Fruit fly (Drosophila melanogaster) whole organism, wandering third instar larva: Measurements from ENCODE around the gene Zmynd10.

Source experiments
- CG32264 ChIP-seq: fragments of 200-800 bp; sonication (Bioruptor generic); optimal IDR thresholded peaks from 2 replicates; lab custom pipeline; 2016; ENCODE audit warnings: missing biosample characterization, missing genetic modification characterization
- CG9705 ChIP-seq: fragments of 200-800 bp; sonication (Bioruptor generic); optimal IDR thresholded peaks from 2 replicates; lab custom pipeline; 2018; ENCODE audit warnings: missing biosample characterization, mild to moderate bottlenecking, missing genetic modification characterization
- CrebA ChIP-seq: fragments of 200-800 bp; sonication (Bioruptor generic); optimal IDR thresholded peaks from 2 replicates; lab custom pipeline; 2016; ENCODE audit warnings: missing biosample characterization, mild to moderate bottlenecking, missing genetic modification characterization, borderline replicate concordance
- Dfd ChIP-seq: fragments of >200 bp; optimal IDR thresholded peaks from 2 replicates; lab custom pipeline; 2017; ENCODE audit warnings: missing biosample characterization, missing genetic modification characterization
- Dif ChIP-seq: fragments of 200-275, 200-300 bp; sonication (Bioruptor generic); optimal IDR thresholded peaks from 2 replicates; lab custom pipeline; 2018; ENCODE audit warnings: missing biosample characterization, missing genetic modification characterization; ENCODE audit not compliant: partially characterized antibody
- GATAd ChIP-seq: sonication (Bioruptor generic); optimal IDR thresholded peaks from 2 replicates; lab custom pipeline; 2016; ENCODE audit warnings: missing biosample characterization, missing genetic modification characterization
- HLH106 ChIP-seq: fragments of 200-800 bp; optimal IDR thresholded peaks from 3 replicates; lab custom pipeline; 2019; ENCODE audit warnings: missing biosample characterization, mild to moderate bottlenecking, missing genetic modification characterization, moderate library complexity
- Hnf4 ChIP-seq: fragments of 200-800 bp; sonication (Bioruptor generic); optimal IDR thresholded peaks from 2 replicates; lab custom pipeline; 2016; ENCODE audit warnings: missing biosample characterization, mild to moderate bottlenecking, missing genetic modification characterization
- Hr83 ChIP-seq: fragments of 200-300 bp; sonication (Bioruptor generic); optimal IDR thresholded peaks from 2 replicates; lab custom pipeline; 2016; ENCODE audit warnings: missing biosample characterization, mild to moderate bottlenecking, missing genetic modification characterization, moderate library complexity; ENCODE audit not compliant: poor library complexity, severe bottlenecking
- Jra ChIP-seq: sonication (Bioruptor generic); optimal IDR thresholded peaks from 2 replicates; lab custom pipeline; 2016; ENCODE audit warnings: missing biosample characterization, missing genetic modification characterization
- Mio ChIP-seq: sonication (Bioruptor generic); optimal IDR thresholded peaks from 2 replicates; lab custom pipeline; 2016; ENCODE audit warnings: missing biosample characterization, missing genetic modification characterization
- Myc ChIP-seq: fragments of >200 bp; optimal IDR thresholded peaks from 2 replicates; lab custom pipeline; 2017
- N ChIP-seq: fragments of >200 bp; optimal IDR thresholded peaks from 2 replicates; lab custom pipeline; 2018; ENCODE audit warnings: missing biosample characterization, missing external identifiers, missing genetic modification characterization
- Rel ChIP-seq, 2 experiments: fragments of 200-800 bp; sonication (Bioruptor generic) in 1 of 2; optimal IDR thresholded peaks; 2 replicates in 1 of 2; 3 replicates in 1 of 2; lab custom pipeline; 2016 to 2019; ENCODE audit warnings: mild to moderate bottlenecking in 2 of 2, missing biosample characterization in 2 of 2, missing genetic modification characterization in 2 of 2, moderate library complexity in 1 of 2
- Sp1 ChIP-seq: fragments of 200-800 bp; sonication (Bioruptor generic); optimal IDR thresholded peaks from 3 replicates; lab custom pipeline; 2019; ENCODE audit warnings: missing biosample characterization, mild to moderate bottlenecking, missing genetic modification characterization, moderate library complexity
- Vsx2 ChIP-seq: fragments of 200-300, 225-300 bp; sonication (Bioruptor generic); optimal IDR thresholded peaks from 2 replicates; lab custom pipeline; 2018; ENCODE audit warnings: missing biosample characterization, missing genetic modification characterization; ENCODE audit not compliant: partially characterized antibody
- dl ChIP-seq, 2 experiments: fragments of 175-275, 200-275 bp in 1 of 2; fragments of 200-275 bp in 1 of 2; sonication (Bioruptor generic); optimal IDR thresholded peaks; lab custom pipeline; 2018; ENCODE audit warnings: mild to moderate bottlenecking in 2 of 2, missing biosample characterization in 2 of 2, missing genetic modification characterization in 2 of 2, moderate library complexity in 2 of 2; ENCODE audit not compliant: partially characterized antibody in 2 of 2, insufficient read depth in 1 of 2
- dmrt93B ChIP-seq: fragments of 200-800 bp; sonication (Bioruptor generic); optimal IDR thresholded peaks from 2 replicates; lab custom pipeline; 2018; ENCODE audit warnings: missing biosample characterization, mild to moderate bottlenecking, missing genetic modification characterization
- dsf ChIP-seq: sonication (Bioruptor generic); optimal IDR thresholded peaks from 2 replicates; lab custom pipeline; 2016; ENCODE audit warnings: missing biosample characterization, missing genetic modification characterization, borderline replicate concordance
- ey ChIP-seq: fragments of 200-800 bp; sonication (Bioruptor generic); optimal IDR thresholded peaks from 2 replicates; lab custom pipeline; 2016; ENCODE audit warnings: missing biosample characterization, missing genetic modification characterization
- foxo ChIP-seq, 2 experiments: fragments of 200-800 bp; sonication (Bioruptor generic); optimal IDR thresholded peaks; 2 replicates in 1 of 2; 3 replicates in 1 of 2; lab custom pipeline; 2016 to 2017; ENCODE audit warnings: missing biosample characterization in 2 of 2, missing genetic modification characterization in 2 of 2
- fru ChIP-seq: fragments of 200-800 bp; sonication (Bioruptor generic); optimal IDR thresholded peaks from 3 replicates; lab custom pipeline; 2016; ENCODE audit warnings: missing biosample characterization, mild to moderate bottlenecking, missing genetic modification characterization
- h ChIP-seq: fragments of 200-800 bp; sonication (Bioruptor generic); optimal IDR thresholded peaks from 3 replicates; lab custom pipeline; 2016; ENCODE audit warnings: missing biosample characterization, mild to moderate bottlenecking, missing genetic modification characterization
- jim ChIP-seq: fragments of 175-275, 200-325 bp; sonication (Bioruptor generic); optimal IDR thresholded peaks from 2 replicates; lab custom pipeline; 2016; ENCODE audit warnings: missing biosample characterization, mild to moderate bottlenecking, missing genetic modification characterization
- lola ChIP-seq: fragments of >200 bp; optimal IDR thresholded peaks from 2 replicates; lab custom pipeline; 2017; ENCODE audit warnings: missing biosample characterization, missing genetic modification characterization
- psq ChIP-seq: fragments of 200-800 bp; sonication (Bioruptor generic); optimal IDR thresholded peaks from 3 replicates; lab custom pipeline; 2017; ENCODE audit warnings: missing biosample characterization, mild to moderate bottlenecking, missing genetic modification characterization, moderate library complexity
- rgr ChIP-seq: fragments of 200-800 bp; sonication (Bioruptor generic); optimal IDR thresholded peaks from 3 replicates; lab custom pipeline; 2016; ENCODE audit warnings: missing biosample characterization, mild to moderate bottlenecking, missing genetic modification characterization
- sage ChIP-seq: fragments of 200-800 bp; sonication (Bioruptor generic); optimal IDR thresholded peaks from 2 replicates; lab custom pipeline; 2016; ENCODE audit warnings: missing biosample characterization, mild to moderate bottlenecking, missing genetic modification characterization
- sv ChIP-seq: fragments of 200-800 bp; sonication (Bioruptor generic); optimal IDR thresholded peaks from 3 replicates; lab custom pipeline; 2016; ENCODE audit warnings: missing biosample characterization, missing genetic modification characterization
- tai ChIP-seq: sonication (Bioruptor generic); optimal IDR thresholded peaks from 2 replicates; lab custom pipeline; 2016; ENCODE audit warnings: missing biosample characterization, missing genetic modification characterization
- usp ChIP-seq: fragments of >200 bp; optimal IDR thresholded peaks from 2 replicates; lab custom pipeline; 2017; ENCODE audit warnings: missing biosample characterization, missing genetic modification characterization
- woc ChIP-seq: sonication (Bioruptor generic); optimal IDR thresholded peaks from 2 replicates; lab custom pipeline; 2016; ENCODE audit warnings: missing biosample characterization, mild to moderate bottlenecking, missing genetic modification characterization

Gene Zmynd10

DNA sequence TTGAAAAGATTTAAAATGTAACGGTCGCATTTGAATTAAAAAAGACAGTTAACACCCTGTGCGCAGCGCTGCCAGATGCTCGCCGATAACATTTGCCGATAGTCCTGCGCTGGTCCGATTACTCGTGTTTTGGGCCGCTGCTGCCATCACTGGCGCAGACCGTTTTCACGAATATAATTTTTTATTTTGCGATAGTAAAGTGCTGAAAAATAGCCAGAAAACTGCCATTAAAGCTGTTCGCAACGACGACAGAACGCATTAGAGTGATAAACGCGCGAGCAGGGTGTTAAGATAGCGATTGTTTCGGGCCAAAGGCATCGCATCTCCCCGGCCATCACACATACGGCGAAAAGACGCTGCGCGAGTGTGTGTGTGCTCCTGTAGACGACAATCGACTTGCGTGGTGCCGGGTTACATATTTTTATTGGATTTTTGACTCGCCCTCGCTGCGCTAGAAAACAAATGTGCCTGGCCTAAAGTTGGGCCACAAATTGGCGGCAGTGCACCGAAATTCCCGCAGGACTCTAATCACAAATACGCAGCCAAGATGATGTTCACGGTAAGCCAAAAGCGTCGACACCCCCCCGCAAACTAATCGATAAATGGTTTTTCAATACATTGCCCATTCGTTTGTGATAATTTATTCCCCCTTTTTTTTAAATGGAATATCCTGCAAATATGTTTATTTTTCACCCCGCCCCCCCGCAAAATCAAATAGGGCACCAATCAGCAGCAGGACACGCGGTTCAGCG lies 10.6 kb upstream of the Zmynd10 start, which contains the start of gene Srrm1:
TSS of gene Srrm1 (plus strand) at position 116 of the 752 bp plus-strand sequence.
- TF ChIP-seq CG9705 (GFP tag; lab: Kevin White, UChicago) (peak; percentile 32), foxo (GFP tag; optimal IDR thresholded peaks at IDR 0.05; lab: Kevin White, UChicago) (peak in 1 of 2 experiments; percentile 50), Vsx2 (GFP tag; lab: Kevin White, UChicago) (no peak), dmrt93B (GFP tag; lab: Kevin White, UChicago) (no peak), rgr (peak; percentile 46), ey (peak; percentile 8), dsf (GFP tag; lab: Kevin White, UChicago) (no peak), fru (peak; percentile 30), Hr83 (peak; percentile 87), h (GFP tag; lab: Kevin White, UChicago) (peak; percentile 33), Sp1 (GFP tag; lab: Kevin White, UChicago) (peak; percentile 20), sv (GFP tag; lab: Kevin White, UChicago) (peak; percentile 21)
- TF ChIP-seq, all 38 proteins: peak for 9

DNA sequence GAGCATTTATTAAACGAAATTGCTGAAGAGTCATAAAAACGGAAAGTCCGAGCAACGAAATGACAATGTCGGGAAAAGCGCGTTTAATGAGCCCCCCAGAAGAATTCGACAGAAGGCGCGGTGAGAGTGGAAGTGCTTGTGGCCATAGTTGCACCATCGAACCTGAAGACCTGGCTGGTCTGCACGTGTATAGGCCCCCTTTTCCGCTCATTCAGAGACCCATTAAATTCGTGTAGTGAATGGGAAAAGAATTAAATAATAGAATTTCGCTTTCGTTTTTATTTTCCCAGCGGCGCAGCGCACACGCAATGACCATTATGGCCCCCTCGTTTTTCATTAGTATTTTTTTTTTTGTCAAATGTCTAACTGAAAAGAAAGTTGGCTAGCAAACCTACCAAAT lies 7.1 kb upstream of the Zmynd10 start:
- TF ChIP-seq sv (GFP tag; lab: Kevin White, UChicago) (no peak), Vsx2 (GFP tag; lab: Kevin White, UChicago) (peak; percentile 42)

DNA sequence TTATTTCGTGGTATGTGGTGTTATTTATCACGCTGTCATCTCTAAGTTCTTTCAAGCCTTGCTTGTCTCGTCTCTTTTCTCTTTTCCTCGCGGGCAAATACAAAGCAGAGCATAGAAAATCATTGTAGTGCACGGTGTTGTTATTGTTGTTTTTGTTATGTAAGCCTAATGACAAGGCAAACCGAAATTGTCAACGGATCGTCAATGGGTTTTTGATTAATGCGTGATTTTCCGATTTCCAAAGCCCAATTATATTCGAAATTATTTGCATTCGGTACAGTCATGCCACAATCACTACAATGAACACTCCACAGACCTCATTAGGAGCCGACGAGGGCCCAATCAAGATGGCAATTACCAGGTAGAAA lies 6.7 kb upstream of the Zmynd10 start:
- TF ChIP-seq Jra (GFP tag; lab: Kevin White, UChicago) (no peak), sage (GFP tag; lab: Kevin White, UChicago) (no peak), dsf (GFP tag; lab: Kevin White, UChicago) (no peak), jim (GFP tag; lab: Kevin White, UChicago) (no peak), Mio (GFP tag; lab: Kevin White, UChicago) (no peak), Myc (lab: Kevin White, UChicago) (no peak), Rel (GFP tag; optimal IDR thresholded peaks at IDR 0.05; lab: Kevin White, UChicago) (no peak), Rel (tag; optimal IDR thresholded peaks at IDR 0.05; lab: Kevin White, UChicago) (no peak), sv (GFP tag; lab: Kevin White, UChicago) (no peak), h (GFP tag; lab: Kevin White, UChicago) (no peak), tai (no peak), dl (GFP tag; optimal IDR thresholded peaks at IDR 0.05; lab: Kevin White, UChicago; ENCODE audit: insufficient read depth in 1 of 2, partially characterized antibody in 2 of 2) (no peak), CG32264 (no peak), N (GFP tag; lab: Kevin White, UChicago) (no peak), woc (no peak)

DNA sequence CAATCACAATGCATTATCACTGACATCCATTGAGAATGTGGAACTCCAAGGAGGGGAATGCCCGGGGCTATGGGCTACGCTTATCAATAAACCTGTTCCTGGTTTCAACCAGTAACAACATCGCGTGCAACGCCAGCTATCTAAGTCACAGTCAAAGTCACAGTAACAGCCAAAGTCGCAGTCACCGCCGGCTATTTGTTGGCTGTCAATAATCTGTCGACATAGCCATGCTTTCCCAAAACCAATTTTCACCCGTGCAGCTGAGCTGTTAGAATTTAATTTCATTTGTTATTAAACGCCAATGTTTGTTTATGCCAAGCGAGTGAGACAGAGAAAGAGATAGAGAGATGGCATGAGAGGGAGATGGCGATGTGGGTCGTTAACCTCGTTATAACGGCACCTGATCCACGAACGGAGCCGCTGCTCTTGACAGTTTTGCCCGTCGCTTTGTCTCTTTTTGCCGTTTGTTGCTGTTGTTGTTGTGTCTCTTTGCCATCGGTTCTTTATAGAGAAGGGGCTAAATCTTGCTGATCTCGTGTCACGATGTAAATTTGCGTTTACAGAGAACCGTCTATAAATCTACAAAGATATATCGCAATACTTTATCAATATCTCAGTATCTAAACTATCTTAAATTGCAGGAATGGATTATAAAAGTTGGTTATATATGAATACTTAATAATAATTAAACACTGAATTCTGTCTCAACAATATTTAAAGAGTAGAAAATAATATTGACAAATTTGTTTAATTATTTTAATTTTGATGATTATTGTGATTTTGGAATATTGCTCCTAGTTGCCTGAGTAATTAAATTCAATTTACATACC lies 6.1 kb upstream of the Zmynd10 start:
- no peak for TF ChIP-seq GATAd (GFP tag; lab: Kevin White, UChicago)
- TF ChIP-seq foxo (GFP tag; optimal IDR thresholded peaks at IDR 0.05; lab: Kevin White, UChicago), result peak in 1 of 2 experiments; percentile 14
- TF ChIP-seq jim (GFP tag; lab: Kevin White, UChicago), result no peak
- TF ChIP-seq dl (GFP tag; optimal IDR thresholded peaks at IDR 0.05; lab: Kevin White, UChicago; ENCODE audit: insufficient read depth in 1 of 2, partially characterized antibody in 2 of 2), result no peak
- no peak for TF ChIP-seq sage (GFP tag; lab: Kevin White, UChicago)
- no peak for TF ChIP-seq sv (GFP tag; lab: Kevin White, UChicago)
- TF ChIP-seq dmrt93B (GFP tag; lab: Kevin White, UChicago), result no peak
- no peak for TF ChIP-seq lola (GFP tag; lab: Kevin White, UChicago)
- TF ChIP-seq dsf (GFP tag; lab: Kevin White, UChicago), result no peak
- TF ChIP-seq CrebA, result no peak
- TF ChIP-seq Jra (GFP tag; lab: Kevin White, UChicago), result no peak
- TF ChIP-seq woc, result no peak
- no peak for TF ChIP-seq ey
- no peak for TF ChIP-seq Hnf4 (GFP tag; lab: Kevin White, UChicago)
- no peak for TF ChIP-seq Dif (GFP tag; lab: Kevin White, UChicago)
- no peak for TF ChIP-seq Myc (lab: Kevin White, UChicago)
- TF ChIP-seq usp (GFP tag; lab: Kevin White, UChicago), result no peak
- TF ChIP-seq HLH106, result no peak
- TF ChIP-seq psq (GFP tag; lab: Kevin White, UChicago), result no peak
- no peak for TF ChIP-seq Rel (GFP tag; optimal IDR thresholded peaks at IDR 0.05; lab: Kevin White, UChicago)
- TF ChIP-seq Rel (tag; optimal IDR thresholded peaks at IDR 0.05; lab: Kevin White, UChicago), result peak; percentile 88
- TF ChIP-seq Sp1 (GFP tag; lab: Kevin White, UChicago), result peak; percentile 13
- no peak for TF ChIP-seq Dfd (GFP tag; lab: Kevin White, UChicago)
